Fruit fly (Drosophila melanogaster) whole organism, adult: ENCODE results near the gene knk.
A peak's percentile ranks its signal among the peaks of the same experiment; 100 is the strongest.

Source experiments
- CG1620 ChIP-seq: fragments of 200-800 bp; sonication (Bioruptor generic); optimal IDR thresholded peaks from 2 replicates; lab custom pipeline; 2016; ENCODE audit warnings: missing biosample characterization, missing genetic modification characterization
- CG33017 ChIP-seq: fragments of 200-800 bp; sonication (Bioruptor generic); optimal IDR thresholded peaks from 2 replicates; lab custom pipeline; 2018; ENCODE audit warnings: missing biosample characterization, mild to moderate bottlenecking, missing genetic modification characterization, moderate library complexity
- Clk ChIP-seq: fragments of 200-800 bp; sonication (Bioruptor generic); optimal IDR thresholded peaks from 2 replicates; lab custom pipeline; 2017; ENCODE audit warnings: missing biosample characterization, missing genetic modification characterization
- Crg-1 ChIP-seq: fragments of 200-800 bp; sonication (Bioruptor generic); optimal IDR thresholded peaks from 2 replicates; lab custom pipeline; 2016; ENCODE audit warnings: missing biosample characterization, missing genetic modification characterization
- Mnt ChIP-seq: fragments of 200-800 bp; sonication (Bioruptor generic); optimal IDR thresholded peaks from 2 replicates; lab custom pipeline; 2016; ENCODE audit warnings: missing biosample characterization, mild to moderate bottlenecking, missing genetic modification characterization
- cnc ChIP-seq, 2 experiments: fragments of >200 bp; optimal IDR thresholded peaks; 2 replicates each; lab custom pipeline; 2017
- kay ChIP-seq: fragments of 200-800 bp; sonication (Bioruptor generic); peaks from one replicate; lab custom pipeline; 2016; ENCODE audit warnings: missing biosample characterization, missing genetic modification characterization, borderline replicate concordance
- toe ChIP-seq: fragments of 200-800 bp; sonication (Bioruptor generic); optimal IDR thresholded peaks from 2 replicates; lab custom pipeline; 2016; ENCODE audit warnings: missing biosample characterization, missing genetic modification characterization

DNA sequence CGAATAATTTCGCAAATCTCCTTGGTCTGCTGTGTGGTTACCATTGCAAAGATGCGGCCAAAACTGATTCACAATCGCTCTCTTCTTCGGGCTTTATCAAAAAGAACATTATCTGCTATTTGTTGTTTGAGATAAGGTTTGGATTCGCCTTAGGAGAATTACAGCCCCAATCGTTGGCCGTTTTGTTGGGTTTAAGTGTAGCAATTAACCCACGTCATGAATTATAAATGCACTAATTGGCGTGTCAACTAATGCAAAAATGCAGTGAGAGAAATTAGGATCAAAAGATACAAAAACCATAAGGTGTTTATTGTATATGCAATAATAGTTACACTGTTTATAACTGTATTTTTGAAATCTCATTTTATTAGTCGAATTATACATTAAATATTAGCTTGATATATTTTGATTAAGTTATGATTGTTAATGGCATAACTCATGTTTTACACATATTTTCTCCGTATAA is 50.1 kb downstream of the knk start, which contains the start of gene Alp13:
- TF ChIP-seq toe (GFP tag; lab: Kevin White, UChicago) = no peak
- peak; percentile 7 for TF ChIP-seq kay (GFP tag; lab: Kevin White, UChicago)
- no peak for TF ChIP-seq Clk (GFP tag; lab: Kevin White, UChicago)
- peak; percentile 62 for TF ChIP-seq CG33017
- TF ChIP-seq Mnt = no peak
- TF ChIP-seq Crg-1 (GFP tag; lab: Kevin White, UChicago) = no peak
- no peak for TF ChIP-seq cnc (optimal IDR thresholded peaks at IDR 0.05; lab: Kevin White, UChicago)
- TF ChIP-seq CG1620 = no peak
